Fruit fly (Drosophila melanogaster) whole organism: ENCODE data around the gene SmydA-2.

Source experiments
- CG8478 ChIP-seq: fragments of >200 bp; optimal IDR thresholded peaks from 2 replicates; lab custom pipeline; 2018; ENCODE audit warnings: inconsistent platforms
- pan ChIP-seq: fragments of >200 bp; optimal IDR thresholded peaks from 2 replicates; lab custom pipeline; 2017
- psq ChIP-seq: fragments of >200 bp; optimal IDR thresholded peaks from 2 replicates; lab custom pipeline; 2017

DNA sequence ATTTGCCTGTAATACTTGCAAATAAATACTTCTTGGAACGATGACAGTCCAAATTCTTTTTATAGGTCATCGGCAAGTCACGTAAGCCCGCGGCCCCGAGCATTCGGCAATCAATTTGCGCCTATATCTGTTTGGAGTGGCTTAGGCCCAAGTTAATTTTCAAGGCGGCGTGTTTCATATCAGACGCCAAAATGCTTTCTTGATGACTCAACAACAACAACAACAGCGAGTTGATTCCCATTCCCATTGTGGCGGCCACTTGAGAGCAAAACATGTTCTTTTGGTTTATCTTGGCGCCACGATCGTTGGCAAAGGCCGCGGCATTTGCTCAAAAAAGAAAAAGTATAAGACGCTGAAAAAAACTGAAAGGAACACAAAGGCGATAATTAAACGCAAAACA, 11.0 kb upstream of the SmydA-2 start:
- TF ChIP-seq psq (lab: Kevin White, UChicago) = no peak
- TF ChIP-seq CG8478 (lab: Kevin White, UChicago) = no peak
- TF ChIP-seq pan (lab: Kevin White, UChicago) = no peak
